Fruit fly (Drosophila melanogaster) whole organism, embryonic: ENCODE results near the gene CG12640.
A peak's percentile ranks its signal among the peaks of the same experiment; 100 is the strongest.

Experiments used
- BEAF-32 ChIP-seq: fragments of 200-800 bp; sonication (Bioruptor generic); optimal IDR thresholded peaks from 3 replicates; lab custom pipeline; 2017; ENCODE audit warnings: missing biosample characterization, missing genetic modification characterization, mild to moderate bottlenecking, moderate library complexity, missing genetic modification reagents
- CG12659 ChIP-seq: fragments of 200-800 bp; sonication (Bioruptor generic); optimal IDR thresholded peaks from 3 replicates; lab custom pipeline; 2017; ENCODE audit warnings: mild to moderate bottlenecking, missing biosample characterization, missing genetic modification reagents, missing genetic modification characterization
- CG12744 ChIP-seq: fragments of 200-800 bp; sonication (Bioruptor generic); optimal IDR thresholded peaks from 2 replicates; lab custom pipeline; 2016; ENCODE audit warnings: missing biosample characterization, missing genetic modification characterization
- CG13624 ChIP-seq: fragments of 200-800 bp; sonication (Bioruptor generic); optimal IDR thresholded peaks from 2 replicates; lab custom pipeline; 2016; ENCODE audit warnings: missing biosample characterization, missing genetic modification characterization
- CG14014 ChIP-seq: fragments of 200-800 bp; sonication (Bioruptor generic); IDR thresholded peaks from 2 replicates; pipeline ENCODE4 v1.3.6; 2022; ENCODE audit warnings: missing biosample characterization, missing genetic modification characterization
- CG15696 ChIP-seq: fragments of 200-800 bp; sonication (Bioruptor generic); optimal IDR thresholded peaks from 2 replicates; lab custom pipeline; 2019; ENCODE audit warnings: missing biosample characterization, mild to moderate bottlenecking, missing genetic modification characterization, moderate library complexity
- CG16813 ChIP-seq: fragments of 200-800 bp; sonication (Bioruptor generic); IDR thresholded peaks from 3 replicates; pipeline ENCODE4 v1.3.6; 2022; ENCODE audit warnings: missing biosample characterization, missing genetic modification characterization; ENCODE audit not compliant: partially characterized antibody
- CG1832 ChIP-seq: fragments of 200-800 bp; sonication (Bioruptor generic); optimal IDR thresholded peaks from 2 replicates; lab custom pipeline; 2017; ENCODE audit warnings: missing biosample characterization, mild to moderate bottlenecking, missing genetic modification characterization, inconsistent platforms
- CG2712 ChIP-seq: fragments of 200-800 bp; optimal IDR thresholded peaks from 3 replicates; lab custom pipeline; 2019; ENCODE audit warnings: missing biosample characterization, mild to moderate bottlenecking, missing genetic modification characterization, moderate library complexity
- CG32532 ChIP-seq: fragments of 200-800 bp; sonication (Bioruptor generic); IDR thresholded peaks from 2 replicates; pipeline ENCODE4 v1.3.6; 2022; ENCODE audit warnings: missing biosample characterization, missing genetic modification characterization
- CG3847 ChIP-seq: fragments of 200-800 bp; sonication (Bioruptor generic); IDR thresholded peaks from 2 replicates; pipeline ENCODE4 v1.3.6; 2022; ENCODE audit warnings: missing biosample characterization, missing genetic modification characterization
- CG4360 ChIP-seq: fragments of 200-800 bp; sonication (Bioruptor generic); IDR thresholded peaks from 2 replicates; pipeline ENCODE4 v1.3.6; 2022; ENCODE audit warnings: missing biosample characterization, missing genetic modification characterization
- CG4854 ChIP-seq: fragments of 200-800 bp; sonication (Bioruptor generic); optimal IDR thresholded peaks from 2 replicates; lab custom pipeline; 2016; ENCODE audit warnings: missing biosample characterization, missing genetic modification characterization, inconsistent platforms
- CG7786 ChIP-seq: fragments of 200-800 bp; sonication (Bioruptor generic); optimal IDR thresholded peaks from 2 replicates; lab custom pipeline; 2016; ENCODE audit warnings: missing biosample characterization, missing genetic modification characterization
- CG8281 ChIP-seq: fragments of 200-800 bp; sonication (Bioruptor generic); optimal IDR thresholded peaks from 2 replicates; lab custom pipeline; 2018; ENCODE audit warnings: missing biosample characterization, mild to moderate bottlenecking, missing genetic modification characterization, moderate library complexity
- CG8388 ChIP-seq: fragments of 200-800 bp; sonication (Bioruptor generic); optimal IDR thresholded peaks from 2 replicates; lab custom pipeline; 2019; ENCODE audit warnings: missing biosample characterization, mild to moderate bottlenecking, missing genetic modification characterization, moderate library complexity
- CG8765 ChIP-seq: fragments of 200-800 bp; sonication (Bioruptor generic); IDR thresholded peaks from 2 replicates; pipeline ENCODE4 v1.3.6; 2022; ENCODE audit warnings: missing biosample characterization, missing genetic modification characterization
- CTCF ChIP-seq: fragments of 200-800 bp; sonication (Bioruptor generic); optimal IDR thresholded peaks from 2 replicates; lab custom pipeline; 2017; ENCODE audit warnings: missing biosample characterization, mild to moderate bottlenecking, missing genetic modification characterization, moderate library complexity
- CoRest ChIP-seq: fragments of 200-800 bp; sonication (Bioruptor generic); optimal IDR thresholded peaks from 3 replicates; lab custom pipeline; 2018; ENCODE audit warnings: missing biosample characterization, mild to moderate bottlenecking, missing genetic modification characterization, moderate library complexity
- D ChIP-seq, 2 experiments: fragments of 200-800 bp in 1 of 2; fragments of >200 bp in 1 of 2; sonication (Bioruptor generic) in 1 of 2; optimal IDR thresholded peaks; 2 replicates in 1 of 2; 3 replicates in 1 of 2; lab custom pipeline; 2017; ENCODE audit warnings: mild to moderate bottlenecking in 1 of 2, missing biosample characterization in 1 of 2, missing genetic modification characterization in 1 of 2, missing genetic modification reagents in 1 of 2
- D19A ChIP-seq: fragments of 200-800 bp; optimal IDR thresholded peaks from 3 replicates; lab custom pipeline; 2019; ENCODE audit warnings: missing biosample characterization, mild to moderate bottlenecking, missing genetic modification characterization, moderate library complexity
- Doc3 ChIP-seq: fragments of 200-800 bp; sonication (Bioruptor generic); IDR thresholded peaks from 3 replicates; pipeline ENCODE4 v1.3.6; 2022; ENCODE audit warnings: missing biosample characterization, missing genetic modification characterization; ENCODE audit not compliant: partially characterized antibody
- Dref ChIP-seq: fragments of 200-800 bp; sonication (Bioruptor generic); IDR thresholded peaks from 2 replicates; pipeline ENCODE4 v1.3.6; 2022; ENCODE audit warnings: missing biosample characterization, missing genetic modification characterization
- Gug ChIP-seq: fragments of 200-800 bp; sonication (Bioruptor generic); IDR thresholded peaks from 4 replicates; pipeline ENCODE4 v1.3.6; 2022; ENCODE audit warnings: missing biosample characterization, missing genetic modification characterization
- HHEX ChIP-seq: fragments of 200-800 bp; sonication (Bioruptor generic); optimal IDR thresholded peaks from 3 replicates; lab custom pipeline; 2017; ENCODE audit warnings: missing biosample characterization, mild to moderate bottlenecking, missing genetic modification characterization, missing genetic modification reagents
- Hey ChIP-seq: fragments of 200-800 bp; sonication (Bioruptor generic); optimal IDR thresholded peaks from 3 replicates; lab custom pipeline; 2018; ENCODE audit warnings: missing biosample characterization, mild to moderate bottlenecking, missing genetic modification characterization
- Hr78 ChIP-seq, 2 experiments: fragments of 200-800 bp in 1 of 2; fragments of >200 bp in 1 of 2; sonication (Bioruptor generic) in 1 of 2; optimal IDR thresholded peaks; 2 replicates each; lab custom pipeline; 2017 to 2019; ENCODE audit warnings: missing biosample characterization in 2 of 2, missing genetic modification characterization in 2 of 2, mild to moderate bottlenecking in 1 of 2, moderate library complexity in 1 of 2
- Lpt ChIP-seq: fragments of >200 bp; optimal IDR thresholded peaks from 2 replicates; lab custom pipeline; 2018; ENCODE audit warnings: missing biosample characterization, missing genetic modification characterization
- Max ChIP-seq: fragments of 200-800 bp; sonication (Bioruptor generic); optimal IDR thresholded peaks from 2 replicates; lab custom pipeline; 2016; ENCODE audit warnings: missing biosample characterization, mild to moderate bottlenecking, missing genetic modification characterization
- Mrtf ChIP-seq: fragments of 200-800 bp; sonication (Bioruptor generic); IDR thresholded peaks from 3 replicates; pipeline ENCODE4 v1.3.6; 2022; ENCODE audit warnings: missing biosample characterization, missing genetic modification characterization
- Oaz ChIP-seq: fragments of 200-800 bp; sonication (Bioruptor generic); IDR thresholded peaks from 2 replicates; pipeline ENCODE4 v1.3.6; 2022; ENCODE audit warnings: missing biosample characterization, missing genetic modification characterization
- Rfx ChIP-seq: fragments of 200-800 bp; sonication (Bioruptor generic); IDR thresholded peaks from 2 replicates; pipeline ENCODE4 v1.3.6; 2022; ENCODE audit warnings: missing biosample characterization, missing genetic modification characterization
- Sry-β ChIP-seq: fragments of 200-800 bp; sonication (Bioruptor generic); optimal IDR thresholded peaks from 2 replicates; lab custom pipeline; 2018; ENCODE audit warnings: missing biosample characterization, mild to moderate bottlenecking, missing genetic modification characterization, moderate library complexity
- Trl ChIP-seq, 3 experiments: fragments of >200 bp in 2 of 3; fragments of 200-800 bp in 1 of 3; sonication (Bioruptor generic) in 1 of 3; optimal IDR thresholded peaks; 2 replicates in 1 of 3; 3 replicates in 2 of 3; lab custom pipeline; 2016 to 2017; ENCODE audit warnings: missing biosample characterization in 1 of 3, missing genetic modification characterization in 1 of 3
- bab2 ChIP-seq: fragments of 200-800 bp; sonication (Bioruptor generic); optimal IDR thresholded peaks from 2 replicates; lab custom pipeline; 2016; ENCODE audit warnings: missing biosample characterization, missing genetic modification characterization
- bsh ChIP-seq, 2 experiments: fragments of 200-800 bp; sonication (Bioruptor generic); optimal IDR thresholded peaks; 2 replicates each; lab custom pipeline; 2017 to 2018; ENCODE audit warnings: mild to moderate bottlenecking in 2 of 2, missing biosample characterization in 2 of 2, missing genetic modification characterization in 2 of 2, moderate library complexity in 1 of 2
- caup ChIP-seq: fragments of 200-800 bp; sonication (Bioruptor generic); optimal IDR thresholded peaks from 3 replicates; lab custom pipeline; 2017; ENCODE audit warnings: missing biosample characterization, mild to moderate bottlenecking, missing genetic modification characterization, moderate library complexity; ENCODE audit not compliant: severe bottlenecking
- crp ChIP-seq, 2 experiments: fragments of 200-800 bp; sonication (Bioruptor generic); optimal IDR thresholded peaks; 2 replicates in 1 of 2; 3 replicates in 1 of 2; lab custom pipeline; 2017; ENCODE audit warnings: missing biosample characterization in 2 of 2, missing genetic modification characterization in 2 of 2, mild to moderate bottlenecking in 1 of 2, moderate library complexity in 1 of 2
- dati ChIP-seq: fragments of 200-800 bp; sonication (Bioruptor generic); IDR thresholded peaks from 2 replicates; pipeline ENCODE4 v1.3.6; 2022; ENCODE audit warnings: missing biosample characterization, missing genetic modification characterization
- emc ChIP-seq: fragments of 200-800 bp; sonication (Bioruptor generic); optimal IDR thresholded peaks from 2 replicates; lab custom pipeline; 2016; ENCODE audit warnings: missing biosample characterization, missing genetic modification characterization
- fd3F ChIP-seq: fragments of 200-800 bp; sonication (Bioruptor generic); optimal IDR thresholded peaks from 2 replicates; lab custom pipeline; 2018; ENCODE audit warnings: missing biosample characterization, mild to moderate bottlenecking, missing genetic modification characterization, moderate library complexity
- gcm2 ChIP-seq: fragments of 200-800 bp; sonication (Bioruptor generic); optimal IDR thresholded peaks from 2 replicates; lab custom pipeline; 2016; ENCODE audit warnings: missing biosample characterization, missing genetic modification characterization
- gsb ChIP-seq: fragments of 200-800 bp; sonication (Bioruptor generic); IDR thresholded peaks from 2 replicates; pipeline ENCODE4 v1.3.6; 2022; ENCODE audit warnings: missing biosample characterization, missing genetic modification characterization
- ind ChIP-seq: fragments of 200-800 bp; sonication (Bioruptor generic); optimal IDR thresholded peaks from 3 replicates; lab custom pipeline; 2016; ENCODE audit warnings: missing biosample characterization, missing genetic modification characterization
- kni ChIP-seq: fragments of 200-800 bp; sonication (Bioruptor generic); optimal IDR thresholded peaks from 3 replicates; lab custom pipeline; 2017; ENCODE audit warnings: mild to moderate bottlenecking, missing biosample characterization, missing genetic modification reagents, missing genetic modification characterization
- mld ChIP-seq: fragments of 200-800 bp; sonication (Bioruptor generic); IDR thresholded peaks from 3 replicates; pipeline ENCODE4 v1.3.6; 2022; ENCODE audit warnings: missing biosample characterization, missing genetic modification characterization; ENCODE audit not compliant: partially characterized antibody
- onecut ChIP-seq: fragments of 200-800 bp; sonication (Bioruptor generic); IDR thresholded peaks from 2 replicates; pipeline ENCODE4 v1.3.6; 2022; ENCODE audit warnings: missing biosample characterization, missing genetic modification characterization
- ssp ChIP-seq: fragments of 200-800 bp; sonication (Bioruptor generic); IDR thresholded peaks from 2 replicates; pipeline ENCODE4 v1.3.6; 2022; ENCODE audit warnings: missing biosample characterization, missing genetic modification characterization
- twi ChIP-seq: fragments of 200-800 bp; optimal IDR thresholded peaks from 2 replicates; lab custom pipeline; 2019; ENCODE audit warnings: missing biosample characterization, mild to moderate bottlenecking, missing genetic modification characterization, moderate library complexity
- unc-4 ChIP-seq: fragments of 200-800 bp; sonication (Bioruptor generic); IDR thresholded peaks from 2 replicates; pipeline ENCODE4 v1.3.6; 2022; ENCODE audit warnings: missing biosample characterization, missing genetic modification characterization; ENCODE audit not compliant: partially characterized antibody

Gene CG12640

dm6 chrX:10460506-10461114, 28.0 kb upstream of the CG12640 start, which contains the start of gene Neb-cGP (continued):
- peak; percentile 8 for TF ChIP-seq emc
- peak; percentile 29 for TF ChIP-seq D19A (tag; lab: Kevin White, UChicago)
- TF ChIP-seq CG8281 = no peak
- TF ChIP-seq Doc3 (GFP tag; lab: Robert Waterston, UW) = peak; percentile 70; the same call in 2 of the 3 replicates
- peak; percentile 92 for TF ChIP-seq BEAF-32 (GFP tag; lab: Kevin White, UChicago)
- TF ChIP-seq bsh (GFP tag; optimal IDR thresholded peaks at IDR 0.05; lab: Kevin White, UChicago) = no peak
- TF ChIP-seq CG8388 = peak; percentile 15
- TF ChIP-seq Hey (tag; lab: Kevin White, UChicago) = no peak
- no peak for TF ChIP-seq Mrtf
- no peak for TF ChIP-seq dati (GFP tag; lab: Robert Waterston, UW)
- peak; percentile 63 for TF ChIP-seq CG2712
- TF ChIP-seq Lpt = no peak
- TF ChIP-seq Oaz (GFP tag; lab: Robert Waterston, UW) = no peak
- TF ChIP-seq mld = peak; percentile 87
- TF ChIP-seq gsb (GFP tag; lab: Robert Waterston, UW) = no peak
- peak; percentile 88 for TF ChIP-seq Rfx (GFP tag; lab: Robert Waterston, UW)
- 0 out of 2 replicates have a peak, but pooled peaks have one; percentile 35 for TF ChIP-seq onecut (GFP tag; lab: Robert Waterston, UW)
- no peak for TF ChIP-seq CG4360 (GFP tag; lab: Robert Waterston, UW)
- TF ChIP-seq CG4854 (GFP tag; lab: Kevin White, UChicago) = peak; percentile 54
- TF ChIP-seq CG7786 (GFP tag; lab: Kevin White, UChicago) = peak; percentile 69
- peak in 1 of 2 experiments; percentile 87 for TF ChIP-seq crp (GFP tag; optimal IDR thresholded peaks at IDR 0.05; lab: Kevin White, UChicago)
- TF ChIP-seq Max (GFP tag; lab: Kevin White, UChicago) = no peak
- TF ChIP-seq caup (GFP tag; lab: Kevin White, UChicago) = peak; percentile 75
- peak; percentile 98 for TF ChIP-seq Dref
- TF ChIP-seq bab2 (GFP tag; lab: Kevin White, UChicago) = peak; percentile 19
- TF ChIP-seq CG16813 (GFP tag; lab: Robert Waterston, UW) = peak; percentile 93
- TF ChIP-seq CG12659 (GFP tag; lab: Kevin White, UChicago) = peak; percentile 81
- TF ChIP-seq ssp = peak; percentile 52
- TF ChIP-seq Sry-β (GFP tag; lab: Kevin White, UChicago) = no peak
- peak; percentile 72 for TF ChIP-seq CoRest (tag; lab: Kevin White, UChicago)
- peak; percentile 59; the same call in 2 of the 4 replicates for TF ChIP-seq Gug (GFP tag; lab: Robert Waterston, UW)
- no peak for TF ChIP-seq CTCF (GFP tag; lab: Kevin White, UChicago)
- TF ChIP-seq CG15696 (tag; lab: Kevin White, UChicago) = no peak
- no peak for TF ChIP-seq twi (tag; lab: Kevin White, UChicago)
- TF ChIP-seq HHEX (GFP tag; lab: Kevin White, UChicago) = peak; percentile 41
- TF ChIP-seq CG13624 = peak; percentile 70
- TF ChIP-seq CG1832 = no peak

dm6 chrX:10459576-10459975, 27.0 kb upstream of the CG12640 start, which contains the start of gene Or9a:
TSS of gene Or9a (minus strand) at chrX:10459676.
- TF ChIP-seq CG8765 (GFP tag; lab: Robert Waterston, UW) = no peak
- no peak for TF ChIP-seq Trl (optimal IDR thresholded peaks at IDR 0.05; lab: Kevin White, UChicago)
- TF ChIP-seq Trl (GFP tag; optimal IDR thresholded peaks at IDR 0.05; lab: Kevin White, UChicago) = no peak
- TF ChIP-seq CG3847 (GFP tag; lab: Robert Waterston, UW) = no peak
- TF ChIP-seq unc-4 = no peak
- TF ChIP-seq ind (GFP tag; lab: Kevin White, UChicago) = no peak
- no peak for TF ChIP-seq gcm2
- TF ChIP-seq kni (GFP tag; lab: Kevin White, UChicago) = no peak
- no peak for TF ChIP-seq ssp
- no peak for TF ChIP-seq Hr78 (GFP tag; optimal IDR thresholded peaks at IDR 0.05; lab: Kevin White, UChicago)
- TF ChIP-seq CG14014 (GFP tag; lab: Robert Waterston, UW) = no peak
- TF ChIP-seq CG32532 (GFP tag; lab: Robert Waterston, UW) = no peak
- TF ChIP-seq D (optimal IDR thresholded peaks at IDR 0.05; lab: Kevin White, UChicago) = no peak
- TF ChIP-seq D (GFP tag; optimal IDR thresholded peaks at IDR 0.05; lab: Kevin White, UChicago) = no peak
- TF ChIP-seq CG12744 (GFP tag; lab: Kevin White, UChicago) = no peak
- no peak for TF ChIP-seq fd3F (GFP tag; lab: Kevin White, UChicago)
